Fruit fly (Drosophila melanogaster) whole organism, embryonic: Measurements from ENCODE around the gene MESR3.

Experiments used
- BtbVII ChIP-seq: fragments of 200-800 bp; sonication (Bioruptor generic); optimal IDR thresholded peaks from 3 replicates; lab custom pipeline; 2017; ENCODE audit warnings: missing biosample characterization, mild to moderate bottlenecking, missing genetic modification characterization
- CG16779 ChIP-seq: fragments of 200-800 bp; sonication (Bioruptor generic); IDR thresholded peaks from 2 replicates; pipeline ENCODE4 v1.3.6; 2022; ENCODE audit warnings: missing biosample characterization, missing genetic modification characterization
- CG7556 ChIP-seq: fragments of 200-800 bp; sonication (Bioruptor generic); optimal IDR thresholded peaks from 2 replicates; lab custom pipeline; 2017; ENCODE audit warnings: missing biosample characterization, mild to moderate bottlenecking, missing genetic modification characterization
- crol ChIP-seq: fragments of 200-800 bp; sonication (Bioruptor generic); IDR thresholded peaks from 2 replicates; pipeline ENCODE4 v1.3.6; 2022; ENCODE audit warnings: missing biosample characterization, missing genetic modification characterization
- gcm ChIP-seq: fragments of 200-800 bp; sonication (Bioruptor generic); optimal IDR thresholded peaks from 2 replicates; lab custom pipeline; 2019; ENCODE audit warnings: missing biosample characterization, mild to moderate bottlenecking, missing genetic modification characterization, moderate library complexity
- psq ChIP-seq: fragments of 200-800 bp; sonication (Bioruptor generic); optimal IDR thresholded peaks from 2 replicates; lab custom pipeline; 2017; ENCODE audit warnings: missing biosample characterization, missing genetic modification characterization
- sug ChIP-seq: fragments of 200-800 bp; optimal IDR thresholded peaks from 2 replicates; lab custom pipeline; 2019; ENCODE audit warnings: missing biosample characterization, mild to moderate bottlenecking, missing genetic modification characterization, moderate library complexity

DNA sequence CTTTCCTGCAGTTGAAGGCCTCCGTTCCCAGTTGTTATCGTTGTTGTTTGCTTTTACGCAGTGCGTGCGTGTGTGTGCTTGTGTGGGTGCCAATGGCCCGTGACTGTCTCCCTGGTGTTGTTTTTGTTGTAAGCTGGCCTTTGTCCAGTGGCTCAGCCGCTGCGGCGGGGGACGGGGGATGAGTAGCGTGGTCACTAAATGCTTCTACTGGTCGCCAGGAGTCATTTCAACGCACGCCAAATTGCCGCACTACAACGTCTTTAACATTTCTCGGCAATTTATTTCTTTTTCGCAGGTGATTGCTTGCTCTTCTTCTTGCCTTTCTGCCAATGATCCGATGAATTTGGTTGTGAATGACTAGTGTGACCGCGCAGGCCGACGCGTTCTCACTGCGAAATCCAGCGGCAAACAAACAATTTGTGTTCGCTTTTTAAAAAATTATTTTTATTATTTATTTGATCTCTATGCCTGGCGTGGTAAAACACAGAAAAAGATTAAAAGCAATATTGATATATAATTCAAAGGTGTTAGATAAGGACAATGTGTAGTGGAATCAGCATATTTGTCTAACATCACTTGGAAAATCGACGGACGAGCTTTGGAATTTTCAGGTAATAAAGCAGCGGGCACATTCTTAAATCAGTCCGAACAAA, 91.3 kb downstream of the MESR3 start, which contains the start of the genes Faf2 and Grip71:
- TF ChIP-seq gcm (GFP tag; lab: Kevin White, UChicago) (peak; percentile 59), CG16779 (peak; percentile 83; the same call in 1 of the 2 replicates), CG7556 (peak; percentile 78), crol (GFP tag; lab: Robert Waterston, UW) (no peak; the same call in 1 of the 2 replicates), BtbVII (GFP tag; lab: Kevin White, UChicago) (peak; percentile 15), sug (tag; lab: Kevin White, UChicago) (peak; percentile 87), psq (GFP tag; lab: Kevin White, UChicago) (peak; percentile 77)
